Fruit fly (Drosophila melanogaster) whole organism, embryonic: ENCODE results near the gene CG43052.

ENCODE experiments used
- Bgb ChIP-seq: fragments of 200-800 bp; sonication (Bioruptor generic); IDR thresholded peaks from 2 replicates; pipeline ENCODE4 v1.3.6; 2022; ENCODE audit warnings: missing biosample characterization, missing genetic modification characterization; ENCODE audit not compliant: partially characterized antibody
- CG10565 ChIP-seq: fragments of 200-800 bp; sonication (Bioruptor generic); optimal IDR thresholded peaks from 3 replicates; lab custom pipeline; 2016; ENCODE audit warnings: missing biosample characterization, mild to moderate bottlenecking, missing genetic modification characterization
- CG13287 ChIP-seq: fragments of 200-800 bp; sonication (Bioruptor generic); IDR thresholded peaks from 2 replicates; pipeline ENCODE4 v1.3.6; 2022; ENCODE audit warnings: missing biosample characterization, missing genetic modification characterization; ENCODE audit not compliant: partially characterized antibody
- CG14667 ChIP-seq: fragments of 200-800 bp; sonication (Bioruptor generic); IDR thresholded peaks from 2 replicates; pipeline ENCODE4 v1.3.6; 2022; ENCODE audit warnings: missing biosample characterization, missing genetic modification characterization
- CG16779 ChIP-seq: fragments of 200-800 bp; sonication (Bioruptor generic); IDR thresholded peaks from 2 replicates; pipeline ENCODE4 v1.3.6; 2022; ENCODE audit warnings: missing biosample characterization, missing genetic modification characterization
- CG17186 ChIP-seq: fragments of 200-800 bp; sonication (Bioruptor generic); optimal IDR thresholded peaks from 3 replicates; lab custom pipeline; 2017; ENCODE audit warnings: missing biosample characterization, missing genetic modification reagents, missing genetic modification characterization
- CG1792 ChIP-seq: fragments of 200-800 bp; sonication (Bioruptor generic); optimal IDR thresholded peaks from 2 replicates; lab custom pipeline; 2016; ENCODE audit warnings: missing biosample characterization, missing genetic modification characterization
- CG2116 ChIP-seq: fragments of 200-800 bp; sonication (Bioruptor generic); optimal IDR thresholded peaks from 3 replicates; lab custom pipeline; 2018; ENCODE audit warnings: missing biosample characterization, mild to moderate bottlenecking, missing genetic modification characterization
- CG2712 ChIP-seq: fragments of 200-800 bp; optimal IDR thresholded peaks from 3 replicates; lab custom pipeline; 2019; ENCODE audit warnings: missing biosample characterization, mild to moderate bottlenecking, missing genetic modification characterization, moderate library complexity
- CG30431 ChIP-seq: fragments of 200-800 bp; sonication (Bioruptor generic); optimal IDR thresholded peaks from 2 replicates; lab custom pipeline; 2017; ENCODE audit warnings: missing biosample characterization, missing genetic modification characterization
- CG33557 ChIP-seq: fragments of 200-800 bp; sonication (Bioruptor generic); optimal IDR thresholded peaks from 2 replicates; lab custom pipeline; 2019; ENCODE audit warnings: missing biosample characterization, mild to moderate bottlenecking, missing genetic modification characterization, moderate library complexity
- CG3995 ChIP-seq: fragments of 200-800 bp; sonication (Bioruptor generic); optimal IDR thresholded peaks from 3 replicates; lab custom pipeline; 2016; ENCODE audit warnings: missing biosample characterization, missing genetic modification characterization
- CG4730 ChIP-seq: fragments of 200-800 bp; sonication (Bioruptor generic); IDR thresholded peaks from 2 replicates; pipeline ENCODE4 v1.3.6; 2022; ENCODE audit warnings: missing biosample characterization, missing genetic modification characterization
- CG6175 ChIP-seq: fragments of 200-800 bp; sonication (Bioruptor generic); IDR thresholded peaks from 3 replicates; pipeline ENCODE4 v1.3.6; 2022; ENCODE audit warnings: missing biosample characterization, missing genetic modification characterization
- CG8290 ChIP-seq, 3 experiments: fragments of 200-800 bp; sonication (Bioruptor generic); optimal IDR thresholded peaks; 2 replicates each; lab custom pipeline; 2016 to 2019; ENCODE audit warnings: missing biosample characterization in 3 of 3, missing genetic modification characterization in 3 of 3, mild to moderate bottlenecking in 2 of 3, moderate library complexity in 1 of 3
- CG9797 ChIP-seq: fragments of 200-800 bp; sonication (Bioruptor generic); optimal IDR thresholded peaks from 3 replicates; lab custom pipeline; 2018; ENCODE audit warnings: missing biosample characterization, mild to moderate bottlenecking, missing genetic modification characterization
- CG9817 ChIP-seq: fragments of 200-800 bp; sonication (Bioruptor generic); optimal IDR thresholded peaks from 2 replicates; lab custom pipeline; 2018; ENCODE audit warnings: missing biosample characterization, mild to moderate bottlenecking, missing genetic modification characterization, moderate library complexity
- Dbx ChIP-seq: fragments of 200-800 bp; sonication (Bioruptor generic); IDR thresholded peaks from 3 replicates; pipeline ENCODE4 v1.3.6; 2022; ENCODE audit warnings: missing biosample characterization, missing genetic modification characterization
- Dip2 ChIP-seq: fragments of 200-800 bp; sonication (Bioruptor generic); IDR thresholded peaks from 2 replicates; pipeline ENCODE4 v1.3.6; 2022; ENCODE audit warnings: missing biosample characterization, missing genetic modification characterization
- Dll ChIP-seq: fragments of 200-800 bp; sonication (Bioruptor generic); IDR thresholded peaks from 4 replicates; pipeline ENCODE4 v1.3.6; 2022; ENCODE audit warnings: missing biosample characterization, missing genetic modification characterization; ENCODE audit not compliant: partially characterized antibody
- Dref ChIP-seq: fragments of 200-800 bp; sonication (Bioruptor generic); IDR thresholded peaks from 2 replicates; pipeline ENCODE4 v1.3.6; 2022; ENCODE audit warnings: missing biosample characterization, missing genetic modification characterization
- E2f2 ChIP-seq: fragments of 200-800 bp; sonication (Bioruptor generic); IDR thresholded peaks from 2 replicates; pipeline ENCODE4 v1.3.6; 2022; ENCODE audit warnings: missing biosample characterization, missing genetic modification characterization
- HHEX ChIP-seq: fragments of 200-800 bp; sonication (Bioruptor generic); optimal IDR thresholded peaks from 3 replicates; lab custom pipeline; 2017; ENCODE audit warnings: missing biosample characterization, mild to moderate bottlenecking, missing genetic modification characterization, missing genetic modification reagents
- Lpt ChIP-seq: fragments of >200 bp; optimal IDR thresholded peaks from 2 replicates; lab custom pipeline; 2018; ENCODE audit warnings: missing biosample characterization, missing genetic modification characterization
- Myb ChIP-seq: fragments of 200-800 bp; sonication (Bioruptor generic); optimal IDR thresholded peaks from 2 replicates; lab custom pipeline; 2016; ENCODE audit warnings: missing biosample characterization, missing genetic modification characterization
- Opbp ChIP-seq: fragments of 200-800 bp; sonication (Bioruptor generic); IDR thresholded peaks from 3 replicates; pipeline ENCODE4 v1.3.6; 2022; ENCODE audit warnings: missing biosample characterization, missing genetic modification characterization; ENCODE audit not compliant: partially characterized antibody
- Optix ChIP-seq: fragments of 200-800 bp; sonication (Bioruptor generic); IDR thresholded peaks from 3 replicates; pipeline ENCODE4 v1.3.6; 2022; ENCODE audit warnings: missing biosample characterization, missing genetic modification characterization
- Scr ChIP-seq: fragments of 200-800 bp; sonication (Bioruptor generic); IDR thresholded peaks from 2 replicates; pipeline ENCODE4 v1.3.6; 2022; ENCODE audit warnings: missing biosample characterization, missing genetic modification characterization; ENCODE audit not compliant: partially characterized antibody
- Xrp1 ChIP-seq: fragments of 200-800 bp; sonication (Bioruptor generic); IDR thresholded peaks from 2 replicates; pipeline ENCODE4 v1.3.6; 2022; ENCODE audit warnings: missing biosample characterization, missing genetic modification characterization
- YL-1 ChIP-seq: fragments of 200-800 bp; sonication (Bioruptor generic); optimal IDR thresholded peaks from 3 replicates; lab custom pipeline; 2017; ENCODE audit warnings: missing biosample characterization, mild to moderate bottlenecking, missing genetic modification characterization
- amos ChIP-seq: fragments of 200-800 bp; sonication (Bioruptor generic); IDR thresholded peaks from 2 replicates; pipeline ENCODE4 v1.3.6; 2022; ENCODE audit warnings: missing biosample characterization, missing genetic modification characterization; ENCODE audit not compliant: partially characterized antibody
- ara ChIP-seq: fragments of 200-800 bp; sonication (Bioruptor generic); IDR thresholded peaks from 2 replicates; pipeline ENCODE4 v1.3.6; 2022; ENCODE audit warnings: missing biosample characterization, missing genetic modification characterization
- bbx ChIP-seq: fragments of 200-800 bp; sonication (Bioruptor generic); IDR thresholded peaks from 2 replicates; pipeline ENCODE4 v1.3.6; 2022; ENCODE audit warnings: missing biosample characterization, missing genetic modification characterization; ENCODE audit not compliant: partially characterized antibody
- dan ChIP-seq: fragments of 200-800 bp; sonication (Bioruptor generic); IDR thresholded peaks from 2 replicates; pipeline ENCODE4 v1.3.6; 2022; ENCODE audit warnings: missing biosample characterization, missing genetic modification characterization
- fd64A ChIP-seq: fragments of 200-800 bp; sonication (Bioruptor generic); optimal IDR thresholded peaks from 3 replicates; lab custom pipeline; 2018; ENCODE audit warnings: missing biosample characterization, mild to moderate bottlenecking, missing genetic modification characterization
- gfzf ChIP-seq: fragments of 200-800 bp; sonication (Bioruptor generic); optimal IDR thresholded peaks from 2 replicates; lab custom pipeline; 2016; ENCODE audit warnings: missing biosample characterization, mild to moderate bottlenecking, missing genetic modification characterization, moderate library complexity
- ind ChIP-seq: fragments of 200-800 bp; sonication (Bioruptor generic); optimal IDR thresholded peaks from 3 replicates; lab custom pipeline; 2016; ENCODE audit warnings: missing biosample characterization, missing genetic modification characterization
- kah ChIP-seq: fragments of 200-800 bp; sonication (Bioruptor generic); optimal IDR thresholded peaks from 2 replicates; lab custom pipeline; 2018; ENCODE audit warnings: missing biosample characterization, mild to moderate bottlenecking, missing genetic modification characterization
- mam ChIP-seq: fragments of 200-800 bp; sonication (Bioruptor generic); optimal IDR thresholded peaks from 3 replicates; lab custom pipeline; 2016; ENCODE audit warnings: missing biosample characterization, missing genetic modification characterization
- nerfin-2 ChIP-seq: fragments of 200-800 bp; sonication (Bioruptor generic); IDR thresholded peaks from 2 replicates; pipeline ENCODE4 v1.3.6; 2022; ENCODE audit warnings: missing biosample characterization, missing genetic modification characterization; ENCODE audit not compliant: partially characterized antibody
- onecut ChIP-seq: fragments of 200-800 bp; sonication (Bioruptor generic); IDR thresholded peaks from 2 replicates; pipeline ENCODE4 v1.3.6; 2022; ENCODE audit warnings: missing biosample characterization, missing genetic modification characterization
- run ChIP-seq: fragments of 200-800 bp; sonication (Bioruptor generic); optimal IDR thresholded peaks from 3 replicates; lab custom pipeline; 2018; ENCODE audit warnings: missing biosample characterization, mild to moderate bottlenecking, missing genetic modification characterization
- scrt ChIP-seq: fragments of 200-800 bp; sonication (Bioruptor generic); optimal IDR thresholded peaks from 2 replicates; lab custom pipeline; 2018; ENCODE audit warnings: missing biosample characterization, mild to moderate bottlenecking, missing genetic modification characterization, moderate library complexity
- sens ChIP-seq: fragments of 200-800 bp; sonication (Bioruptor generic); peaks from one replicate; lab custom pipeline; 2016; ENCODE audit warnings: missing biosample characterization, missing genetic modification characterization
- sna ChIP-seq: fragments of 200-800 bp; sonication (Bioruptor generic); IDR thresholded peaks from 2 replicates; pipeline ENCODE4 v1.3.6; 2022; ENCODE audit warnings: missing biosample characterization, missing genetic modification characterization; ENCODE audit not compliant: partially characterized antibody
- ssp ChIP-seq: fragments of 200-800 bp; sonication (Bioruptor generic); IDR thresholded peaks from 2 replicates; pipeline ENCODE4 v1.3.6; 2022; ENCODE audit warnings: missing biosample characterization, missing genetic modification characterization
- stwl ChIP-seq: fragments of 200-800 bp; sonication (Bioruptor generic); optimal IDR thresholded peaks from 3 replicates; lab custom pipeline; 2018; ENCODE audit warnings: missing biosample characterization, mild to moderate bottlenecking, missing genetic modification characterization, moderate library complexity
- tgo ChIP-seq: fragments of 200-800 bp; sonication (Bioruptor generic); IDR thresholded peaks from 3 replicates; pipeline ENCODE4 v1.3.6; 2022; ENCODE audit warnings: missing biosample characterization, missing genetic modification characterization
- tin ChIP-seq: fragments of 200-800 bp; sonication (Bioruptor generic); optimal IDR thresholded peaks from 3 replicates; lab custom pipeline; 2016; ENCODE audit warnings: missing biosample characterization, missing genetic modification characterization
- unc-4 ChIP-seq: fragments of 200-800 bp; sonication (Bioruptor generic); IDR thresholded peaks from 2 replicates; pipeline ENCODE4 v1.3.6; 2022; ENCODE audit warnings: missing biosample characterization, missing genetic modification characterization; ENCODE audit not compliant: partially characterized antibody

The CG43052 gene

dm6 chr2L:14333965-14334364 lies 17.9 kb upstream of the CG43052 start, which contains the start of gene CG33090 (continued):
- TF ChIP-seq YL-1 (GFP tag; lab: Kevin White, UChicago) (no peak), CG1792 (no peak), dan (no peak), tin (no peak), Opbp (GFP tag; lab: Robert Waterston, UW) (peak; percentile 51; the same call in 1 of the 3 replicates), Dref (GFP tag; lab: Robert Waterston, UW) (peak; percentile 61), Dbx (GFP tag; lab: Robert Waterston, UW) (0 out of 3 replicates have a peak, but pooled peaks have one; percentile 29), sna (GFP tag; lab: Robert Waterston, UW) (peak; percentile 18; the same call in 1 of the 2 replicates), tgo (GFP tag; lab: Robert Waterston, UW) (no peak), CG9797 (peak; percentile 49), fd64A (GFP tag; lab: Kevin White, UChicago) (no peak), CG13287 (GFP tag; lab: Robert Waterston, UW) (peak; percentile 66; the same call in 1 of the 2 replicates), CG33557 (GFP tag; lab: Kevin White, UChicago) (no peak), stwl (tag; lab: Kevin White, UChicago) (peak; percentile 46), Scr (GFP tag; lab: Robert Waterston, UW) (0 out of 2 replicates have a peak, but pooled peaks have one; percentile 21), CG2116 (GFP tag; lab: Kevin White, UChicago) (peak; percentile 50), Myb (GFP tag; lab: Kevin White, UChicago) (no peak), CG6175 (GFP tag; lab: Robert Waterston, UW) (no peak), Lpt (GFP tag; lab: Kevin White, UChicago) (no peak), mam (GFP tag; lab: Kevin White, UChicago) (no peak), CG8290 (GFP tag; optimal IDR thresholded peaks at IDR 0.05; lab: Kevin White, UChicago) (no peak), CG8290 (tag; optimal IDR thresholded peaks at IDR 0.05; lab: Kevin White, UChicago) (no peak), kah (GFP tag; lab: Kevin White, UChicago) (no peak), sens (GFP tag; lab: Kevin White, UChicago) (peak; percentile 32), E2f2 (GFP tag; lab: Robert Waterston, UW) (peak; percentile 94), ara (GFP tag; lab: Robert Waterston, UW) (no peak), CG9817 (tag; lab: Kevin White, UChicago) (no peak), gfzf (GFP tag; lab: Kevin White, UChicago) (peak; percentile 73), CG30431 (GFP tag; lab: Kevin White, UChicago) (no peak), CG10565 (GFP tag; lab: Kevin White, UChicago) (no peak), CG3995 (GFP tag; lab: Kevin White, UChicago) (no peak), onecut (GFP tag; lab: Robert Waterston, UW) (peak; percentile 44), Dip2 (GFP tag; lab: Robert Waterston, UW) (no peak), Xrp1 (GFP tag; lab: Robert Waterston, UW) (no peak), CG16779 (GFP tag; lab: Robert Waterston, UW) (no peak), Optix (GFP tag; lab: Robert Waterston, UW) (no peak), run (tag; lab: Kevin White, UChicago) (no peak), ind (GFP tag; lab: Kevin White, UChicago) (no peak), HHEX (no peak), CG17186 (GFP tag; lab: Kevin White, UChicago) (no peak), scrt (GFP tag; lab: Kevin White, UChicago) (no peak), CG4730 (no peak), bbx (GFP tag; lab: Robert Waterston, UW) (peak; percentile 30; the same call in 1 of the 2 replicates), unc-4 (GFP tag; lab: Robert Waterston, UW) (0 out of 2 replicates have a peak, but pooled peaks have one; percentile 17), CG2712 (tag; lab: Kevin White, UChicago) (no peak), Dll (GFP tag; lab: Robert Waterston, UW) (0 out of 4 replicates have a peak, but pooled peaks have one; percentile 29), ssp (no peak), nerfin-2 (GFP tag; lab: Robert Waterston, UW) (no peak), Bgb (GFP tag; lab: Robert Waterston, UW) (peak; percentile 43; the same call in 1 of the 2 replicates), amos (GFP tag; lab: Robert Waterston, UW) (peak; percentile 27; the same call in 1 of the 2 replicates), CG14667 (GFP tag; lab: Robert Waterston, UW) (no peak)
